Worm (Caenorhabditis elegans): Measurements from ENCODE around the gene F19B10.2.

Gene F19B10.2

DNA sequence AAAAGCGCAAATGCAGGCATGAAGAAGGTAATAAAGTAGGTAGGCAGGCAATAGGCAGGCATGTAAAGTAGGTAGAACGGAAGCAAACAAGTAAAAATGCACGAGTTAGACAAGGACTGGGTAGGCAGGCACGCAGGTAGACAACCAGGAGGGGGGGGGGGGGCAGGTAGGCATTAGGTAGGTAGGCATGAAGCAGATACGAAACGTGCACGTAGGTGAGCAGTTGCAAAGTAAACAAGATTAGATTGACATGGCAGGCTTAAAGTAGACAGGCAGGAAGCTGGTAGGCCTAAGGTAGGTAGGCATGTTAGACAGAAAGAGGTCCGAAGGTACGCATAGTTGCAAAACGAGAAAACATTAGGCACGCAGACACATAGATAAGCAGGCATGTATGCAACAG is 3.7 kb downstream of the F19B10.2 start:
- TF ChIP-seq unc-62 (GFP tag; optimal IDR thresholded peaks at IDR 0.05), result no peak

DNA sequence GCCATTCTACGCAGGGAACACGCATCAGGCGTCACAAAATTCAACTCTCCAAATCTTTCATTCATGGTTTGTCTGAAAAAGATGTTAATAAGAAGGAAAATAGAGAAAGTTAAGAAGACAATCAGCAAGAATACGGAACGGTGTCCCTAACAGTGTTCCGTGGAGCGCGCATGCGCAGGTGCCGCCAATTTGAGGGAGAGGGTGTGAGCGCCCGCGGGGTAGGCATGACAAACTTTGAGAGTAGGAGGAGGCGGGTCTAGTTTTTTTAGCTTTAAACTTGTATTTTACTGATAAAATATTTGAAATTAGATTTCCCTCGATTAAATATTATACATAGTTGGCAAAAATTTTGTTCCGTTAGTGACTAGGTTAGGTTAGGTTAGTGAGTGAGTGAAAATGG is 5.1 kb downstream of the F19B10.2 start:
- TF ChIP-seq unc-62 (GFP tag; optimal IDR thresholded peaks at IDR 0.05), result no peak

DNA sequence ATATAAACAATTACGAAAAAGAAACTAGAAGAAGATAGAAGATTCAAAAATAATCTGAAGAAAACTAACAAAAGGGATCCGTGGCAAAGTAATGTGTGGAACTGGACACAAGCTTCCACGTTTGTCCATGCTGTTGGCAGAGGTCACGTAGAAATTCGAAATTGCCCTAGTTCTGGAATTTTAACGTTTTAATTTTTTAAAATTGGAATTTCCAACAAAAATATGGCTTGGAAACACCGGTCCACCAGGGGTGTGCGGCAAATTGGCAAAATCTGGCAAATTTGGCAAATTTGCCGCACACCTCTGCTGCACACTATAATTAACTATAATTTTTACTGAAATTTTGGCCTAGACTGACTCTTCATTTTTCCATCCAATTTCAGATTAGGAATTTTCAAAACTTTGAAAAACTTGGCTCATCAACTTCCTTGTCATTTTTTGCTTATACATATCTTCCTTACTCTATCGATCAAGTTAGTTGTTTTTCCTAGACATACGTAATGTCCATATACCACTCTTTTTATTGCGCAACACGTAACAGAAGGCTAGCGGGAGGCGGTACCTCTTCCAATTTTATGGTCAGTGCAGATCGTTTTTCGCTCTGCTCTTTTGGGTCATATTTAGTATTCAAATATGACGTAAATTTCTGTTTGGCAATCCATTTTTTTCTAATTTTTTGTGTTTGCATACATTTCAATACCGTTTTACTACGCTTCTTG is 6.2 kb downstream of the F19B10.2 start, which contains the start of gene F19B10.10:
TSS of gene F19B10.10 (minus strand) at position 51 of the 719 bp plus-strand sequence.
- no peak for TF ChIP-seq unc-62 (GFP tag; optimal IDR thresholded peaks at IDR 0.05)

DNA sequence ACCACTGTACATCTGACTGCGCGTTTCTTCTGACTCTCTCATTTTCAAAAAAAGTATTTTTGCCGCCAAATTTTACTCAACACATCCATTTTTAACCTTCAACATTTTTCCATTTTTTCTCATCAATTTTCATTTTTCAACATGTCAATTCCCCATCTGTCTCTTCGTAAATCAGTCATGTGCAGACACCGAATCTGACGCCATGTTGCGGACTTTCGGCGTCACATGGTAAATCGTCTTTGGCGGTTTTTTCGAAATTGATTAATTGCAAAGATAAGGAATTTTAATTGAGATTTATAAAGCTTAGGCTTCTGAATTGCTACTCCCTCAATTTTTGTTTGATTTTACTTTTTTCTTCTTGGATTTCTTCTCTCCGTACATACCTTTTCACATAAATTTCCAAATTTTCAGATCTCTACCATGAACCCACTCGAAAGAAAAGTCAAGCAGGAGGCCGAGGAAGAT is 7.5 kb downstream of the F19B10.2 start, which contains the start of gene F19B10.1:
TSS of gene F19B10.1 (plus strand) at position 415 of the 465 bp plus-strand sequence.
- TF ChIP-seq unc-62 (GFP tag; optimal IDR thresholded peaks at IDR 0.05), result no peak

DNA sequence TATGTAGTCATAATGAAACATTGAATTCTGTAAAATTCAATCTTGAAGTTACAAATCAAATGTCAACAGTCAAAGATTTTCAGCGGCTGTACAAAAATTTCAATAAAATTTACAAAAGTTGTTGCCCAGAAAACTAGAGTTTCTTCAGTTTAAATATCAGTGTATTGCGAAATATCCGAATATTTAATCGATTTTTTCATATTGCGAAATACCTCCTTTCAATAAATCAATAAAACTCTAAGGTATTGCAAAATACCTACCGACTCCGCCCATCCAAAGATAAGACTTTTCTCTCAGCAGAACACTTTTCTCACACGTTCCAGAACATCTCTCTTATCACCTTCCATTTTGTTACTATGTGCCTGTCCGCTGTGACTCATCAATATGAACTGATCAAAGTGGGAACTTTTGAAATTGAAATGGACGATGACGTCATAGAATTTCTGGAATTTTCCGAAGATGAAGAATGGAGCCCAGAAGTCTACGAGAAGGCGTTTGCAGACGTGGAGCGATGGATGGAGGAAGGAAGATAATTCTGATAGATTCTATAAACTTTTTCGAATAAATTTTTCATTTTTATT is 9.3 kb downstream of the F19B10.2 start:
- no peak for TF ChIP-seq unc-62 (GFP tag; optimal IDR thresholded peaks at IDR 0.05)

DNA sequence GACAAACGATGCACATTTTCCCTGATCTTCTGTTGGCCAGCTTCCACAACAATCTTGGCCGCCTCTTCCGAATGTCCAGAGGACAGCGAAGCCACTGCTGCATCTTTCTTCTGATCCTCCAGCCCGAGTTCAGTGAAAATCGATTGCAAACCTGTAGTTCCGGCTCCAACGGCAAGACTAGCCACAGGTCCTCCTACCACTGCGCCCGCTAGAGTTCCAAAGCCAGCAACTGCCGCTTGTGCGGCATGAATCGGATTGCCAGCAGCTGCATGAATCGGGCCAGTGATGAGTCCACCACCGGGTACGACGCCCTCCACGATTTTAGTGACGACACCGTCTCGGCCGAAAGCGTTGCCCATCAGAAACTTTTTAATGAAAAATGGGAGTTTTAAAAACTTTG is 13.1 kb downstream of the F19B10.2 start, which contains the start of gene ifas-1:
TSS of gene ifas-1 (minus strand) at position 387 of the 400 bp plus-strand sequence.
- no peak for TF ChIP-seq unc-62 (GFP tag; optimal IDR thresholded peaks at IDR 0.05)

DNA sequence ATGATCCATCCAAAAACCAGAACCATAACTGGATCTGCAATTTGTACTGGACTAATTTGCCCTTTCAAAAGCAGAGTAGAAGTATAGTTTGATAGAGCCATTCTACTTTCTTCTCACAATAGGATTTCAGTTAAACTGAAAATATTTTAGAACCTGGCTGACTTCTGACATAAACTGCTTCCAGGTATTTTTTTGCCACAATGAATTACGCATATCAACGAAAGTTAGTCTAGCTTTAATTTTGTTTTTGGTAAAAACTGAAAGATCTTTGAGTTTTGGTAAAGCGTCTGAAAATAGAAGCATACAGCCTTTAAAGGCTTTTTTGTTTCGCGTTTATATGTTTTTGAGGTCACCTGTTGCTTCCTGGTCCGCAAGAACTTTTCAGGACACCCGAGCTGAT is 15.4 kb downstream of the F19B10.2 start, which contains the start of gene srx-101:
TSS of gene srx-101 (minus strand) at position 101 of the 400 bp plus-strand sequence.
- no peak for TF ChIP-seq unc-62 (GFP tag; optimal IDR thresholded peaks at IDR 0.05)

DNA sequence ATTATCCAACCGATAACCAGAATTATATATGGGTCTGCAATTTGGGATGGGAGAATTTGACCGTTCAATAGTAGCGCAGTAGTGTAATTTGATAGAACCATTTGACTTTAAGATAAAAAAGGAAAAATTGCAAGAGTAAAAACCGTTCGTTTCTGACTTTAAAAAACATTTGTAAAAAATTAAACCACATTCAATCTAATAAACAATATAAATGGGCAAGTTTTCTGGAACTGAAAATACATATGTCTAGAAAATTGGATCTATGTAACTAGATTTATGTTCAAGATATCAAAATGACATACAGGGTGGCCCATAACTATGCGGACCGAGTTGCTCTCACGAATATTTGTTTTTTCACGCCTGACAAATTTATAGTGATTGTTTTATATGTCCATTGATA is 19.4 kb downstream of the F19B10.2 start, which contains the start of gene srx-102:
TSS of gene srx-102 (minus strand) at position 101 of the 400 bp plus-strand sequence.
- TF ChIP-seq unc-62 (GFP tag; optimal IDR thresholded peaks at IDR 0.05), result no peak

DNA sequence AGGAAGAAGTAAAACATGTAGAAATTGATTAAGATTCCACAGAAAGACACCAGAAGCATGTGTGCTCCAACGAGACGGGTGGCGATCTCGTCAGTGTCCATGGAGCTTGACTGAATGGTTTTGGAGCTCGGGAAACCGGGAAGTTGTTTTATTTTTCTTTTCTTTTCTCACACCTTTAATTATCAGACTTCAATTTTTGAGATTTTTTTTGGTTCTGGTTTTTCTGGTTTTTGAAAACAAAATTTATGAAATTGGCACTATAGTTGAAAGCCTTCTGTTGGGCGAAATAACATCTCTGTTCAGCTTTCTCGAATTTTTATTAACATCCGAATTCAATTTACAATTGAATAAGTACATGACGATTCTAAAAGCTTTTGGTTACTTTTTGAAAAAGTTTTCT is 24.3 kb downstream of the F19B10.2 start, which contains the start of gene srx-104:
TSS of gene srx-104 (minus strand) at position 101 of the 400 bp plus-strand sequence.
- TF ChIP-seq unc-62 (GFP tag; optimal IDR thresholded peaks at IDR 0.05), result no peak

DNA sequence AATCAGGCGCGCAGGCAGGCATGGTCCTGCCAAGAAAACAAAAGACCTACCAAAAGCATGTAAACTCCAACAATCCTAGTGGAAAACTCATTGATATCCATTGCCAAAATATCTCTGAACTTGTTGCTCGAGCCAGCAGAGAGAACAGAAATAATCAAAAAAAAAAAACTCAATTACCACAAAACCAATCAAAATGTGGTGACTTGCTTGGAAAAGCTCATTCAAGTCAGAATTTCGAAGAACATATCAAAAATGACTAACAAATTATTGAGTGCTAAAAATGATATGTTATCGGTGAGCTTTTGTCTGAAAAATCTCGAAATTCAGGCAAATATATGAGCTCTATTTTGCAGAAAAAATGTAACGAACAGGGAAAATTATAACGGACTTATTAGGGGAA is 26.0 kb downstream of the F19B10.2 start, which contains the start of gene srx-105:
TSS of gene srx-105 (minus strand) at position 101 of the 400 bp plus-strand sequence.
- no peak for TF ChIP-seq unc-62 (GFP tag; optimal IDR thresholded peaks at IDR 0.05)

DNA sequence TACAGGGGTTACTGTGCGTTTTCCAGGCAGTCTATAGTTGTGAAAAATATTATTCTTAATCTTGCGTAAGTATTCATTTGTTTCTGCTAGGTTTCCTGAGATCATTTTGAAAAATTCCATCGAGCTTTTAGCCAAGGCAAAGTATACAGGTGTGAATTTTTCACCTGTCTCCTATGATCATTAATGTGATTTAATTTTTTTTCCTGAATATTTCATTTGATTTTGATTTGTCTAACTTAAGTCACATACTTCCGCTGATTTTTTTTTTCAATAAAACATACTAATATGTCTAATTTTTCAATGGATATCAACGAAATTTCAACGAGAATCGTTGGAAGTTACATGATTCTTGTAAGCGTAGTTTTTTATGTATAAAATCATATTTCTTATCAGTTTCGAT is 30.0 kb downstream of the F19B10.2 start, which contains the start of gene srx-108:
TSS of gene srx-108 (plus strand) at position 301 of the 400 bp plus-strand sequence.
- TF ChIP-seq unc-62 (GFP tag; optimal IDR thresholded peaks at IDR 0.05), result no peak

DNA sequence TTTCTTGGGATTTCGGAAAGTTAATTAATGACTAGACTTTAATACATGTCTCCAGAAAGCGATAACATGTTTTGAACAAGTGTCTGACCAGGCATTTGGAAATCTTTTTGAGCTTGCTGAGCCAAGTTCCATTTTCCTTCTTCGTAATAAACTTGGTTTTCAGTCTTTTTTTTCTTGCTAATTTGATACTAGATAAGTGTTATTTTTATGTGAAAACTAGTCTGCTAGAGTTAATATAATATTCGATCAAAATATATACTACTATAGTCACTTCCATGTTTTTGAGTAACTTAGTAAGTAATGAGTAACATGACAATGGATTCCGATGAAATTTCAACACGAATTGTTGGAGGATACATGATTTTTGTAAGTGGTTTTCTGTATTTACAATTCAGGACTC is 34.0 kb downstream of the F19B10.2 start, which contains the start of gene srx-110:
TSS of gene srx-110 (plus strand) at position 301 of the 400 bp plus-strand sequence.
- no peak for TF ChIP-seq unc-62 (GFP tag; optimal IDR thresholded peaks at IDR 0.05)

DNA sequence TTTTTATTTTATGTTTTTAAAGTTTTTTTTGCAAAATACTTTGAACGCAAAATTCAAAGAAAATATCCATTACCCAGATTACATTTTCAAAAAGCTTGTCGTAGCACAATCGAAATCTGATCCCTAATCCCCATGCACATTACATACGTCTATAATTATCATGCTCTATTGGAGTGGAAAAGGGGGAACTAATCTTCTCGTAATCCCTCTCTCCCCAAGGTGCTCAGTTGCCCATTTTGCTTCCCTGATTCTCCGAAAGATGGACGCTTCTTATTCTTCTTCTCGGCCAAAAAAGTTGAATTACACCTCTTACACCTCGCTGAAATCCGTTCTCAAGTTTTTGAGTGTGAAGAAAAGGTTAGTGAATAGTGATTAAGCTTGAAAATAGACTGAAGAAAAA is 35.8 kb downstream of the F19B10.2 start, which contains the start of gene fbxc-53:
TSS of gene fbxc-53 (plus strand) at position 245 of the 400 bp plus-strand sequence.
- TF ChIP-seq unc-62 (GFP tag; optimal IDR thresholded peaks at IDR 0.05), result no peak

DNA sequence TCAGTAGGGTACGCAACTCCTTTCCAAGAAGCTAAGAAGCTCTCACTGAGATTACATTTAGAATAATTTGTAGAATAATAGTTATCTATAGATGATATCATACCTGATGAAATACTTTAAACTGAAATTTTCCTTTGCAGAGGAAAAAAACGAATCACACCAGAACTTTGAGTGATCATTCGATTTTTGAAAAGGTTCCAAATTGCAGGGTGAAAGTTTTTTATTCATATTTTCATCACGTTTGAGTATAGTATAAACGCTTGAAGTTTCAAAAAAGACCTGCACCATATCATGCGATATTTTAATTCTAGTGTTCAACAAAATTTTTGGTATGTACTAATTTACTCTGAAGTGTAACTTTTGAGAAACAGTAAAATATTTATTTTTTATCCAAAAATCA is 39.3 kb downstream of the F19B10.2 start, which contains the start of gene srh-100:
TSS of gene srh-100 (minus strand) at position 101 of the 400 bp plus-strand sequence.
- TF ChIP-seq unc-62 (GFP tag; optimal IDR thresholded peaks at IDR 0.05), result no peak

DNA sequence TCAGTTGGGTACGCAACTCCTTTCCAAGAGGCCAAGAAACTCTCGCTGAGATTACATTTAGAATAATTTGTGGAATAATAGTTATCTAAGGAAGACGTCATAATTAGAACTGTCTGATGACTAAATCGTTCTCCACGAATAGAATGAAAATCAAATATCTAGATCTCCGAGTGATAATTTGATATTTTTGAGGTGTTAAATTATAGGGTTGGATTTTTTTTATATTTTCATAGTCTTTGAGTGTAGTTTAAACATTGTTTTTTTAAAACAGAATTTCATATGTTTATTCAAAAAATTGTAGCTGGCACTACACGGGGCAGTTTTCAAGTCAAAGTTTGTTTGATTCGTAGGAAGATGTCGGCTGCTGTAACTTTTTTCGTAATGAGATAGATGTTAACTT is 41.2 kb downstream of the F19B10.2 start, which contains the start of gene srh-99:
TSS of gene srh-99 (minus strand) at position 101 of the 400 bp plus-strand sequence.
- TF ChIP-seq unc-62 (GFP tag; optimal IDR thresholded peaks at IDR 0.05), result no peak

DNA sequence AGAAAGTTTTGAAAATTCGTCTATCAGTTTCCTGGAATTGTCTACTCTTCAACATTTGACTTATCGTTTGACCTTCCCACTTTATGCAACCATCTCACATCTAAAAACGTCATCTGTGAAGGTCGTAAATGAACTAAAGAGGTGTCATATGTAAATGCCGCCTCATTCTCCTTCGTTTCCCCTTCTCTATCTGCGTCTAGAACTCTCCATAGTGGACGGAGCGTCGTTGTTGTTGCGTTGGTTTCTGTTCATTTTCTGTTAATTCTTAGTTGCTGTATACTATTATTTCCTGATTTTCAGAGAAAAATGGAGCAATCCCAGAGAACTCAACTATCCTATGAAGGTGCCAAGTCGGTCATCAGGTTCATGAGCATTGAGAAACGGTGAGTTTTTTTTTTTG is 41.7 kb downstream of the F19B10.2 start, which contains the start of gene fbxc-52:
TSS of gene fbxc-52 (plus strand) at position 301 of the 400 bp plus-strand sequence.
- TF ChIP-seq unc-62 (GFP tag; optimal IDR thresholded peaks at IDR 0.05), result no peak

Data from whole organism, dauer.